Worm (Caenorhabditis elegans): Measurements from ENCODE around the gene unc-77.

Gene unc-77

ce11 chrIV:6151513-6151912 lies 32.1 kb downstream of the unc-77 start, which contains the start of gene C11D2.3:
Gene C11D2.3, plus strand, starts transcription at chrIV:6151813.
- TF ChIP-seq tbx-37 (GFP tag; conservative IDR thresholded peaks at IDR 0.05) = no peak
- TF ChIP-seq ceh-13 (GFP tag; optimal IDR thresholded peaks at IDR 0.05) = no peak
- no peak for TF ChIP-seq B0310.2 (tag; optimal IDR thresholded peaks at IDR 0.05)
- TF ChIP-seq tbx-11 (GFP tag; IDR thresholded peaks at IDR 0.05) = no peak
- TF ChIP-seq tra-4 (tag; optimal IDR thresholded peaks at IDR 0.05) = no peak
- no peak for TF ChIP-seq pes-1 (GFP tag; IDR thresholded peaks at IDR 0.05)
- TF ChIP-seq scrt-1 (GFP tag; IDR thresholded peaks at IDR 0.05) = no peak
- TF ChIP-seq hnd-1 (tag; optimal IDR thresholded peaks at IDR 0.05) = no peak
- no peak for TF ChIP-seq flt-1 (GFP tag; IDR thresholded peaks at IDR 0.05)
- TF ChIP-seq ceh-36 (tag; optimal IDR thresholded peaks at IDR 0.05) = no peak
- TF ChIP-seq hmg-4 (GFP tag; optimal IDR thresholded peaks at IDR 0.05) = no peak
- no peak for TF ChIP-seq aly-1 (tag; optimal IDR thresholded peaks at IDR 0.05)
- TF ChIP-seq sea-1 (GFP tag; conservative IDR thresholded peaks at IDR 0.05) = no peak
- no peak for TF ChIP-seq ets-7 (tag; optimal IDR thresholded peaks at IDR 0.05)
- TF ChIP-seq F13C5.2 (tag; optimal IDR thresholded peaks at IDR 0.05) = no peak
- TF ChIP-seq hmbx-1 (tag; optimal IDR thresholded peaks at IDR 0.05) = no peak
- TF ChIP-seq ama-1 (optimal IDR thresholded peaks at IDR 0.05) = no peak

DNA sequence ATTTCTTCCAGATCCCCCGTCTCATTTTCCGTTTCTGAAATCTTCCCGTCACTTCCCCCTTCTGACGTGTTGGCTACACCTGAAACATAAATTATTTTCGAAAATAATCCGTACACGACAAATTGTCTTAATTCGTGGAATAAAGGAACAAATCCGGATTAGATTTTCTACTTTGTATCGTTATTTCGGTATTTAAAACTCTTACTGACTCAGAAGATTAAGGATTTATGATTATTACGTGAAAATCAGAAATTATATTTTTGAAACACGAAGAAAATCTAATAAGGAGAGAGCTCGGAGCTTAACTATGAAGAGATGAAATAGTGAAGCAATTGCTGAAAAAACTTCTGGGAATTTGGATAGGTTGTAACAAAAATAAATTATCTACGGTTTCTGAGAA lies 34.3 kb downstream of the unc-77 start:
- TF ChIP-seq hnd-1 (tag; optimal IDR thresholded peaks at IDR 0.05) (no peak), scrt-1 (GFP tag; IDR thresholded peaks at IDR 0.05) (no peak), ceh-13 (GFP tag; optimal IDR thresholded peaks at IDR 0.05) (no peak), F13C5.2 (tag; optimal IDR thresholded peaks at IDR 0.05) (no peak), flt-1 (GFP tag; IDR thresholded peaks at IDR 0.05) (no peak)

DNA sequence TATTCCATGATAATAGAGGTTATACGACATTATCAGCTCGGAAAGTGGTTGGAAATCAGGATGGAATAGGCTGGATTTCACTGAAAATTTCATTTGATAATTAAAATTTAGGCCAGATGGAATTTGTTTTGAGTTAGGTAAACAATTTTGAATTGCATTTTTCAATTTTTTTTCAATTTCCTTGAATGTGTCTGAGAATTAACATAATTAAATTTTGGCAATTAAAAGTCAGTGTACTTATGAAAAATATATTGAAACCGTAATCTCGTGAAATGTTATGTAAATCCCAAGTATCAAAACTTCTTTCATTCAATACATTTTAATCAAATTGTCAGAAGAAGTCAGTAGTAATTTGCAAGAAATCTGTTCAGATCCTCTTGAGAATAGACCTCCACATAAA lies 37.7 kb downstream of the unc-77 start:
- TF ChIP-seq flt-1 (GFP tag; IDR thresholded peaks at IDR 0.05) = no peak
- no peak for TF ChIP-seq F13C5.2 (tag; optimal IDR thresholded peaks at IDR 0.05)
- TF ChIP-seq ets-7 (tag; optimal IDR thresholded peaks at IDR 0.05) = no peak
- no peak for TF ChIP-seq ama-1 (optimal IDR thresholded peaks at IDR 0.05)

DNA sequence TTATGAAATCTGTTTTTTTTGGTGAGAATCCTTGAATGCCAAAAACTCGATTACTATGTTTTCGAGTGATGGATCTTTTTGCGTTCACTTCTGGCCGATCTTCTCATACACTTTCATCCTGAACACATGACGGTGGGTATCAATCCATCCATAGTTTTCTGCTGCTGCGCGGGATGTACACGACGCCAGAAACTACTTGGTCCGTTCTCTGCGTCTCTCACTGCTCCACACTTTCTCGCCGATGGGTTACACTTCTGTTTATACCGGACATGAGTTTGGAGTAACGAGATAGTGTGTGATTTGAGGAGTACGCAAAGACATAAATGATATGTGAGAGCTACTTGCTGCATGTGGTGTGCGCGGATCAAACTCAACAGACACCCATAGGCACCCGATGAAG lies 43.0 kb downstream of the unc-77 start:
- TF ChIP-seq tra-4 (tag; optimal IDR thresholded peaks at IDR 0.05) = no peak
- TF ChIP-seq ceh-13 (GFP tag; optimal IDR thresholded peaks at IDR 0.05) = no peak
- no peak for TF ChIP-seq hmg-4 (GFP tag; optimal IDR thresholded peaks at IDR 0.05)
- TF ChIP-seq aly-1 (tag; optimal IDR thresholded peaks at IDR 0.05) = no peak
- TF ChIP-seq tbx-11 (GFP tag; IDR thresholded peaks at IDR 0.05) = no peak
- no peak for TF ChIP-seq pes-1 (GFP tag; IDR thresholded peaks at IDR 0.05)
- TF ChIP-seq ceh-36 (tag; optimal IDR thresholded peaks at IDR 0.05) = no peak
- TF ChIP-seq flt-1 (GFP tag; IDR thresholded peaks at IDR 0.05) = no peak
- no peak for TF ChIP-seq hnd-1 (tag; optimal IDR thresholded peaks at IDR 0.05)

DNA sequence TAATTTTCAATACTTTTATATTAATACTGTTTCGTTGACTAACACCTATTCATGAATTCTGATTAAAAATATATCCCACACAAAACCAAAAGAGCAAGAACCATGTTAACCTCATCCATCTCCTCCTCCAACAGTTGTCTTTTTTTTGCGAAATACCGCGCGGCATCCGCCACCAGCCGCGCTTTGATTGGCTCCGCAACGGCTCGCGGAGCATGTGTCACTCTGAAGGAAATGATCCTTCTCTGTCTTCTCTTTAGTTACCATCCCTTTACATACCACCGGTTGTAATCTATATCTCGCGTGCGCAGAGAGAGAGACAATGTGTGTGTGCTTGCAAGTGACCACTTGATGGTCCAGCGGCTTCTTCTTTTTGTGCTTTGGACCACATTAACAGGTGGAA lies 48.1 kb downstream of the unc-77 start:
- no peak for TF ChIP-seq flt-1 (GFP tag; IDR thresholded peaks at IDR 0.05)
- TF ChIP-seq tbx-11 (GFP tag; IDR thresholded peaks at IDR 0.05) = no peak
- TF ChIP-seq scrt-1 (GFP tag; IDR thresholded peaks at IDR 0.05) = no peak
- TF ChIP-seq pes-1 (GFP tag; IDR thresholded peaks at IDR 0.05) = no peak
- no peak for TF ChIP-seq tbx-37 (GFP tag; conservative IDR thresholded peaks at IDR 0.05)
- TF ChIP-seq hmbx-1 (tag; optimal IDR thresholded peaks at IDR 0.05) = no peak
- TF ChIP-seq hnd-1 (tag; optimal IDR thresholded peaks at IDR 0.05) = no peak
- TF ChIP-seq ama-1 (optimal IDR thresholded peaks at IDR 0.05) = no peak
- TF ChIP-seq ets-7 (tag; optimal IDR thresholded peaks at IDR 0.05) = no peak
- TF ChIP-seq aly-1 (tag; optimal IDR thresholded peaks at IDR 0.05) = no peak
- TF ChIP-seq B0310.2 (tag; optimal IDR thresholded peaks at IDR 0.05) = no peak
- no peak for TF ChIP-seq ceh-13 (GFP tag; optimal IDR thresholded peaks at IDR 0.05)
- no peak for TF ChIP-seq sea-1 (GFP tag; conservative IDR thresholded peaks at IDR 0.05)
- TF ChIP-seq hmg-4 (GFP tag; optimal IDR thresholded peaks at IDR 0.05) = no peak
- no peak for TF ChIP-seq tra-4 (tag; optimal IDR thresholded peaks at IDR 0.05)

ce11 chrIV:6134639-6135038 lies 49.0 kb downstream of the unc-77 start:
- no peak for TF ChIP-seq pes-1 (GFP tag; IDR thresholded peaks at IDR 0.05)
- TF ChIP-seq scrt-1 (GFP tag; IDR thresholded peaks at IDR 0.05) = no peak
- TF ChIP-seq hmbx-1 (tag; optimal IDR thresholded peaks at IDR 0.05) = no peak
- no peak for TF ChIP-seq ceh-36 (tag; optimal IDR thresholded peaks at IDR 0.05)
- no peak for TF ChIP-seq ets-7 (tag; optimal IDR thresholded peaks at IDR 0.05)
- no peak for TF ChIP-seq B0310.2 (tag; optimal IDR thresholded peaks at IDR 0.05)
- TF ChIP-seq F13C5.2 (tag; optimal IDR thresholded peaks at IDR 0.05) = no peak
- no peak for TF ChIP-seq tbx-37 (GFP tag; conservative IDR thresholded peaks at IDR 0.05)
- no peak for TF ChIP-seq sea-1 (GFP tag; conservative IDR thresholded peaks at IDR 0.05)
- no peak for TF ChIP-seq hmg-4 (GFP tag; optimal IDR thresholded peaks at IDR 0.05)
- no peak for TF ChIP-seq flt-1 (GFP tag; IDR thresholded peaks at IDR 0.05)
- no peak for TF ChIP-seq ceh-13 (GFP tag; optimal IDR thresholded peaks at IDR 0.05)
- no peak for TF ChIP-seq aly-1 (tag; optimal IDR thresholded peaks at IDR 0.05)
- TF ChIP-seq hnd-1 (tag; optimal IDR thresholded peaks at IDR 0.05) = no peak
- no peak for TF ChIP-seq tra-4 (tag; optimal IDR thresholded peaks at IDR 0.05)
- no peak for TF ChIP-seq tbx-11 (GFP tag; IDR thresholded peaks at IDR 0.05)
- TF ChIP-seq ama-1 (optimal IDR thresholded peaks at IDR 0.05) = no peak

DNA sequence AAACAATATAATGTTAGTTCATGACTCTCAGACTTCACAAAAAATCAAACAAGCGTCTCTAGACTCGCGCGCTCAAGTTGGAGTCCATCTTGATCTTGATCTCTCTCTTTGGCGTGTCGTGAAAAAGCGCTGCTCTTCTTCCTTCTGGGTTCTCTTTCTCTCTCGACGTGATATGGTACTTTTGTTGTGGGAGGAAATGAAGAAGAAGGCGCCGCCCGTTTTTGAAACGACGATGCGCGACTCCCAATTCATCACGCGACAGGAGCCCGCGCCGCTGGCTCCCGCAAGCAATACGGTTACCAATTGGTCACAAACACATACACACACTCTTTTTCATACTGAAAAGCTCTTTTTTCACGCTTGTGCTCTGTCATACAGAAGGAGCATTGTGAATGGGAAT lies 53.2 kb downstream of the unc-77 start:
- TF ChIP-seq hmbx-1 (tag; optimal IDR thresholded peaks at IDR 0.05) = no peak
- TF ChIP-seq hnd-1 (tag; optimal IDR thresholded peaks at IDR 0.05) = no peak

DNA sequence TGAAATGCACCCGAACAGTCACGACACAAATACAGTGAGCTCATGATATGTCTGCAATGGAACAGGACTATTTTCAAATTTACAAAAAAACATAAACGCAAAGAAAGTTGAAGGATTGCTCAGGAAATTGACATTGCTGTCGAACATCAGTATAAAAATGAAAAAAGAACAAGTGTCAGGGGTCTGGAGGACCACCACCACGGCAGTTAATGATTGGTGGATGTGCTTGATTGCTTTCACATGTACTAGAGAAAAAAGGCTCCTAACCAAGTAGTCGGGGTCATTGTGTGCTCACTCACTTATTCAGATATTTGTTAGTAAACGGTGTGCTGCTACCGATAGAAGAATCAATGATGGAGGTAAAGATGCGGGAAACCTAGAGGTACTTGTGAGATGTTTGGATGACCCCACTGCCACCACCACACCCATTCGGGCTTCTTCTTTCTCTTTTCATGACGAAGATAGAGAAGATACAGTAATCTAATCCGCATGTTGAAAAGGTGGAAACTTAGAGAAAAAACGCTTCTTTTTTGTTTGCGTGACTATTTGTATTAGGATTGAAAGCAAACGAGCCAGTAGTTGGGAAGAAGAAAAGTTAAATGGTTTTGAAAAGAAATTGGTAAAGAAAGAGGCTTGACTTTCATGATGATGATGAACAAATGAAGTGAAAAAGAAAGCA lies 56.3 kb downstream of the unc-77 start, which contains the start of gene M03D4.4:
M03D4.4 (minus strand) TSS at position 51 of the 679 bp plus-strand sequence.
- TF ChIP-seq F13C5.2 (tag; optimal IDR thresholded peaks at IDR 0.05) (no peak), tbx-11 (GFP tag; IDR thresholded peaks at IDR 0.05) (no peak), tra-4 (tag; optimal IDR thresholded peaks at IDR 0.05) (no peak), ceh-13 (GFP tag; optimal IDR thresholded peaks at IDR 0.05) (no peak), B0310.2 (tag; optimal IDR thresholded peaks at IDR 0.05) (no peak), flt-1 (GFP tag; IDR thresholded peaks at IDR 0.05) (no peak), aly-1 (tag; optimal IDR thresholded peaks at IDR 0.05) (no peak)
